Worm (Caenorhabditis elegans): ENCODE measurements around the gene C08B6.8.
A peak's percentile ranks its signal among the peaks of the same experiment; 100 is the strongest.

Gene C08B6.8

DNA sequence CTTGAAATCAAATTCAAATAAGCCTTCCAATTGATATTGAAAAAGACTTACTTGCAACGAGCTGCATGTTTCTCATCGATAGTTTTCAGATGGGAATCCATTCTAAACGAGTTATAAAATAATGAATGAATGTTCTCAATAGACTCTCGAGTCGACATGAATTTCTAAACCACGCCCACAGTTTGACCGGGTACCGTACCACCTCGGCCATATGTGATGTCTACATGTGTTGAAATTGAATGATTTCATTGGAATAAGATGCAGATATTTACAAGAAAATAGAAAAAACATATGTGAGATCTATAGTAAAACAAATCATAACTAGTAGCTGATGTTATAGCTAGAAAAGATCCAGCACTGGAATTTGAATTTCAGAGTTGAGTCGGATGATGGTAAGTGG is 44.0 kb upstream of the C08B6.8 start, which contains the start of gene R04B5.7:
Gene R04B5.7, minus strand, starts transcription at position 101 of the 400 bp plus-strand sequence.
- TF ChIP-seq isw-1 (GFP tag; IDR thresholded peaks at IDR 0.05) (no peak), alr-1 (tag; optimal IDR thresholded peaks at IDR 0.05; ENCODE audit: borderline replicate concordance) (no peak), F16B12.6 (tag; optimal IDR thresholded peaks at IDR 0.05) (no peak), ceh-88 (GFP tag; IDR thresholded peaks at IDR 0.05) (no peak)

DNA sequence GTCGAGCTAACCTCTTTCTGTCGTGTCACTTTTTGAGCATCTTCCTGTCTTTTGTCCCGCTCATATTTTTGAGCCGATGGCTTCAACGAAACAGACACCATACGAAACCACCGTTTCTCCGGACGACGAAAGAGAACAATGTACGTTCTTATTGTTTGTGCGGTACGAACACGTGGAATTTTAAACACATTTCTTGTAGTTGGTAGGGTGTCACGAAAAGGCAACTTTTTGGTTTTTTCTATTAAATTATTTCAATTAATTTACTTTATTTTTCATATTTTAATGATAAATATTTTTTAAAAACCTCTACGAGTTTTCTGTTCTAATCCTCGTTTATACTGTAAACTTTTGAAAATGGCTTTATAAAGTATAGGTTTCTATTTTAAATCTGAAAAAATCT is 43.3 kb upstream of the C08B6.8 start, which contains the start of gene R04B5.11:
Gene R04B5.11, minus strand, starts transcription at position 101 of the 400 bp plus-strand sequence.
- TF ChIP-seq fkh-10 (GFP tag; optimal IDR thresholded peaks at IDR 0.05) (no peak), skn-1 (tag; optimal IDR thresholded peaks at IDR 0.05) (no peak), nhr-19 (GFP tag; conservative IDR thresholded peaks at IDR 0.05) (no peak), lin-15B (tag; optimal IDR thresholded peaks at IDR 0.05) (no peak), sox-4 (tag; optimal IDR thresholded peaks at IDR 0.05) (no peak), nhr-11 (tag; optimal IDR thresholded peaks at IDR 0.05) (no peak)

DNA sequence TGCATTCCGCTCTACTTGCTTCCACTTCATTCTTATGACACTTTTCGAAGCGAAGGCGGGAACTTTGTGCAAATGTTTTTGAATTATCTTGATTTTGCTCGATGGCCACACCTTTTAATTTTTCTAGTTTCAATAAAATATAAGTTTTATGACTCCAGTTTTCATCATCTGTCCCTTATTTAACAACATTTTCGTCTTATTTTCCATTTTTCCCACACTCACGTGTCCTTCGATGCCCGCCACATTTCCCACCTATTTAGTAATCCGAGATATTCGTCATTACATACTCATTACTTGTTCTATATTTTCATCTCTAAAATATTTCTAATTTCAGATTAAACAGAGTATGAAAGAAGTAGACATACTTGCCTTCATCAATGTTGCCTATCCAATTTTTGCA is 40.1 kb upstream of the C08B6.8 start, which contains the start of gene srd-49:
Gene srd-49, plus strand, starts transcription at position 301 of the 400 bp plus-strand sequence.
- no peak for TF ChIP-seq egl-13 (tag; optimal IDR thresholded peaks at IDR 0.05)
- no peak for TF ChIP-seq lin-39 (tag; optimal IDR thresholded peaks at IDR 0.05)
- TF ChIP-seq lin-14 (GFP tag; optimal IDR thresholded peaks at IDR 0.05) = no peak
- no peak for TF ChIP-seq fkh-4 (tag; optimal IDR thresholded peaks at IDR 0.05; ENCODE audit: borderline replicate concordance)
- TF ChIP-seq skn-1 (tag; optimal IDR thresholded peaks at IDR 0.05) = no peak
- TF ChIP-seq nhr-28 (tag; optimal IDR thresholded peaks at IDR 0.05) = no peak
- no peak for TF ChIP-seq C34B4.2 (tag; optimal IDR thresholded peaks at IDR 0.05)
- TF ChIP-seq F16B12.6 (tag; optimal IDR thresholded peaks at IDR 0.05) = no peak
- no peak for TF ChIP-seq hpl-2 (GFP tag; optimal IDR thresholded peaks at IDR 0.05)
- no peak for TF ChIP-seq grh-1 (GFP tag; IDR thresholded peaks at IDR 0.05)
- no peak for TF ChIP-seq ceh-90 (tag; optimal IDR thresholded peaks at IDR 0.05)
- TF ChIP-seq pax-3 (tag; optimal IDR thresholded peaks at IDR 0.05) = no peak
- no peak for TF ChIP-seq lin-13 (GFP tag; optimal IDR thresholded peaks at IDR 0.05)
- TF ChIP-seq swsn-7 (tag; optimal IDR thresholded peaks at IDR 0.05) = no peak
- no peak for TF ChIP-seq snpc-4 (tag; optimal IDR thresholded peaks at IDR 0.05)
- no peak for TF ChIP-seq lir-3 (tag; optimal IDR thresholded peaks at IDR 0.05; ENCODE audit: poor library complexity)
- no peak for TF ChIP-seq C04F5.9 (tag; optimal IDR thresholded peaks at IDR 0.05)
- TF ChIP-seq nhr-85 (tag) = no peak
- no peak for TF ChIP-seq ama-1 (optimal IDR thresholded peaks at IDR 0.05)
- TF ChIP-seq unc-86 (tag; optimal IDR thresholded peaks at IDR 0.05) = no peak

DNA sequence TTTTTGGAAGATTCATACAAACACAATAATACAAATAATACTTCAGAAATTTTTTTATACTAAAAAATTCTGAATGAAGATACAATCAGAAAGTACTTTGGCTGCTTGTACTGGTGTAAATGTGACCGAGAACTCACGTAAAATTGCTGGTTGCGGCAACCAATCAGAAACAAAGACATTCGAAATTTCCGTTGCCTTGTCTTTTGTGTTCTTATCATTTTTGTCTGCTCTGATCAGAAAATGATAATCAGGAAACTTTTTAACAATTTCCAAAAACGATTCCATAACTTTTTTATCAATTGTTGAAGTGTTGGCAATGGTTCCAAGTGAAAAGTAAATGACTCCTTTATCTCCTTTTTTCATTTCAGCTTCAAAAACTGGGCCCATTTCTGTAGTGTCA is 37.5 kb upstream of the C08B6.8 start:
- TF ChIP-seq elt-2 (tag; optimal IDR thresholded peaks at IDR 0.05) = peak; percentile 77
- TF ChIP-seq lin-14 (GFP tag; optimal IDR thresholded peaks at IDR 0.05) = peak; percentile 10
- TF ChIP-seq mdl-1 (tag; optimal IDR thresholded peaks at IDR 0.05) = no peak

DNA sequence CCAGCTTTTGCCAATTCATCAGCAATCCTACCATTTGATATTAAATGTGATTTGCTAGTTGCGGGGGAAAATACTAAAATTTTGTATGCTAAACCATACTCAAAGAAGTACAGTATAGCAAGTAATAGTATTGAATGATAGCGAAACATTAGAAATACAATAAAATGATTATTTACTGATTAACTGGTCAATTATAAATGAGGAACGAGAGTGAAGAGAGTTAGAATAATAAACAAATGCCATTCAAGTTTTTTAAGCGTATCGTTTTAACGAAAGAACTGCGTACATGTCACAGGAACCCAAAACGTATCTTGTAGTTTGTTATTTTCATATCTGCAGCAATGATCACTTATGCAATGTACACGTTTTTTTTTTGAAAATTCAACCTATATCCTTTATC is 36.0 kb upstream of the C08B6.8 start, which contains the start of gene ugt-47:
Gene ugt-47, minus strand, starts transcription at position 169 of the 400 bp plus-strand sequence.
- TF ChIP-seq ets-5 (GFP tag; IDR thresholded peaks at IDR 0.05) (no peak), aly-2 (tag; optimal IDR thresholded peaks at IDR 0.05) (no peak), xbp-1 (tag; optimal IDR thresholded peaks at IDR 0.05) (no peak), unc-62 (GFP tag; optimal IDR thresholded peaks at IDR 0.05) (no peak), ceh-8 (GFP tag; optimal IDR thresholded peaks at IDR 0.05) (no peak), nhr-28 (tag; optimal IDR thresholded peaks at IDR 0.05) (no peak), sptf-1 (tag; optimal IDR thresholded peaks at IDR 0.05) (no peak), fkh-10 (GFP tag; optimal IDR thresholded peaks at IDR 0.05) (no peak)

Measured in whole organism, L1 larva.